Worm (Caenorhabditis elegans) whole organism, L2 larva: ENCODE measurements around the gene F22F7.3.

Experiments used
- dmd-4 ChIP-seq: sonication (generic microtip); optimal IDR thresholded peaks from 2 replicates; lab custom pipeline; 2017; ENCODE audit warnings: missing biosample characterization, missing genetic modification characterization
- snpc-4 ChIP-seq: fragments of 150-350 bp; optimal IDR thresholded peaks from 2 replicates; lab custom pipeline; 2014; ENCODE audit warnings: missing biosample characterization, missing genetic modification characterization

DNA sequence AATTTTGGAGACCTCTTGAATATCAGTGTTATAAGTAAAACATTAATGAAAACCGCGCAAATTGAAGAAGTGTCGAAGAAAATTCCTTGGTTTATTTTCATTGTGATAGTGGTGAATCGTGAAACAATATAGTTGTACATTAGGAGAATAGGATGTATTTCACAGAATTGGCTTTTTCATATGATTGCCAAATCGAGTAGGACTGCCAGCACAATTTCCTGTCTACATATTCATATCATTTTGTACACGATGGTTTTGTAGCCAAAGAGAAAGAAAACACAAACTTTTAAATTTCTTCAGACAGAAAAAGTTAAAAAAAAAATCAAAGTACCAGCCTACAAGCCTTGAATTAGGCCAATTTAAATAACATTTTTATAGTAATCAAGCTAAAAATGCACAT lies 53.3 kb downstream of the F22F7.3 start, which contains the start of gene str-255:
- TF ChIP-seq dmd-4 (tag; lab: Kevin White, UChicago) = no peak
- TF ChIP-seq snpc-4 = no peak
